Worm (Caenorhabditis elegans): Measurements from ENCODE around the gene M7.8.
A peak's percentile ranks its signal among the peaks of the same experiment; 100 is the strongest.

The M7.8 gene

DNA sequence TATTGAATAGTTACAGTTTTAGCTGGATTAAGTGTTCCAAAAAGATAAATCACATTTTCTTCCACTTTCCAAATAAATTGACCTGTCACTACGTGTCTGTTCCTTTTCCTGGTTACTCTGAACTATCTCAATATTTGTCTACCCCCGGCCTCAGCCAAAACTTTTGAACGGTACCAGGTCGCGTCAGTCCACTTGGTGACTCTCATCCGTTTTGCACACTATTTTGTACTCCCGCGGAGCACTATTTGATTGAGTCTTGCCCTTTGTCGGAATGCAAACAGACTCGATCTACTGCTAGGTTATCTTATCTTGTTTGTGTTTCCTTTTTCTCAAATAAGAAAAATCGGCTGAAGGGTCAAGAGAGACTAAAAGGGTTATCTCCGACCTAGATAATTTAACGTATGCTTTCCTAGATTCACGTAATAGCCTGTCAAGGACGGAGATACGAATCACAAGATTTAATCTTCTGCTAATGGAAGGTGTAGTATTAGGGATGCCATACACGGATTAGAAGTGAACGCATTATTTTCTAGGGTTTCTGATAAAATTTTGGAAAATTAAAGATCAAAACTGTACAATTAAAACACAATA lies 25.2 kb upstream of the M7.8 start:
- TF ChIP-seq ceh-6 (GFP tag; optimal IDR thresholded peaks at IDR 0.05): no peak
- TF ChIP-seq elt-2 (tag; optimal IDR thresholded peaks at IDR 0.05): peak; percentile 15
- no peak for TF ChIP-seq sox-4 (tag; optimal IDR thresholded peaks at IDR 0.05)
- no peak for TF ChIP-seq npax-4 (tag; optimal IDR thresholded peaks at IDR 0.05)
- no peak for TF ChIP-seq K09A11.1 (tag; optimal IDR thresholded peaks at IDR 0.05; ENCODE audit: insufficient read depth)

DNA sequence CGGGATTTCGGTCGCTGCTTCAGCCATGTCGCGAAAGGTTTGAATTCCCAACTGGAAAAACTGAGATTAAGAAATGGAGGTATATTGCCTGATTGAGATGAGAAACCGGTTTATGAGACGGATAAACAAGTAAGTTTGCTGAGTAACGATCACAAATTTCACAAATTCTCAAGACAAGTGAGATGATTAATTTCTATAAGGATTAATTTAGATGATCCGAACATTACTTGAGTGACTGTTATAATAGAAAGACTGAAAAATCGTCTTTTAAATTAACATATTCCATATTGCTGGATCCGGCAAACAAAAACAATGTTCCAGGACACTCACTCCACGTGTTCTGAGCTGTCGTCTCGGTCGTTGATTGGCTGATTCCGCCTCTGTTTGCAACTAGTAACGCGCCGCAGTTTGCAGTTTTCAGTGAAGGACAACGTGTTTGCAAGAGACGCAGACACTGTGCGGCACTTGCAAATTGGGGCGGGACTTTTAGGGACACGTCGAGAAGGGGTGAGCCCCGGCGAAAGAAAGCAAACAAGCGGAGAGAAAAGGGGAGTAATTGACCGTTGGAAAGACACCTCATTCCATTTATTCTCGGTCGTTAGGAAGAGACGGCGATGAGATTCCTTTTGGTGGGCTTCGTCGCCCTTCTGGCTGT lies 24.1 kb upstream of the M7.8 start, which contains the start of the genes imp-2 and enpl-1:
TSS of gene imp-2 (minus strand) at position 51 of the 655 bp plus-strand sequence.
TSS of gene enpl-1 (plus strand) at position 462 of the 655 bp plus-strand sequence.
- TF ChIP-seq zip-5 (tag; optimal IDR thresholded peaks at IDR 0.05) (no peak), pha-4 (tag; optimal IDR thresholded peaks at IDR 0.05) (no peak), K02D7.2 (tag; optimal IDR thresholded peaks at IDR 0.05) (no peak), sox-2 (GFP tag; IDR thresholded peaks at IDR 0.05) (no peak), fax-1 (tag; optimal IDR thresholded peaks at IDR 0.05) (no peak), madf-2 (tag; optimal IDR thresholded peaks at IDR 0.05) (peak; percentile 28), ceh-48 (tag; optimal IDR thresholded peaks at IDR 0.05) (no peak), elt-2 (tag; optimal IDR thresholded peaks at IDR 0.05) (peak; percentile 66), pros-1 (tag; optimal IDR thresholded peaks at IDR 0.05) (peak; percentile 74), ceh-45 (GFP tag; IDR thresholded peaks at IDR 0.05) (no peak), ceh-19 (GFP tag; optimal IDR thresholded peaks at IDR 0.05) (peak; percentile 53), ceh-18 (tag; optimal IDR thresholded peaks at IDR 0.05) (peak; percentile 61), rnt-1 (tag; optimal IDR thresholded peaks at IDR 0.05) (no peak), C08G9.2 (tag; optimal IDR thresholded peaks at IDR 0.05) (peak; percentile 49), fkh-10 (GFP tag; optimal IDR thresholded peaks at IDR 0.05) (no peak), K09A11.1 (tag; optimal IDR thresholded peaks at IDR 0.05; ENCODE audit: insufficient read depth) (peak; percentile 60), ztf-16 (tag; optimal IDR thresholded peaks at IDR 0.05) (peak; percentile 50), pqm-1 (tag; optimal IDR thresholded peaks at IDR 0.05) (peak; percentile 61), ceh-24 (tag; optimal IDR thresholded peaks at IDR 0.05) (no peak), ceh-30 (tag; optimal IDR thresholded peaks at IDR 0.05) (no peak), ceh-31 (tag; optimal IDR thresholded peaks at IDR 0.05) (peak; percentile 91), dve-1 (tag; optimal IDR thresholded peaks at IDR 0.05) (peak; percentile 51), unc-86 (tag; optimal IDR thresholded peaks at IDR 0.05) (no peak), gmeb-2 (tag; optimal IDR thresholded peaks at IDR 0.05) (no peak), unc-42 (tag; optimal IDR thresholded peaks at IDR 0.05) (peak; percentile 83), ceh-2 (tag; optimal IDR thresholded peaks at IDR 0.05) (peak; percentile 50), nhr-232 (tag; optimal IDR thresholded peaks at IDR 0.05) (no peak), hlh-13 (GFP tag; optimal IDR thresholded peaks at IDR 0.05) (no peak), pat-9 (tag; optimal IDR thresholded peaks at IDR 0.05) (no peak), pha-2 (tag; optimal IDR thresholded peaks at IDR 0.05) (no peak), syd-9 (tag; optimal IDR thresholded peaks at IDR 0.05) (peak; percentile 42), npax-4 (tag; optimal IDR thresholded peaks at IDR 0.05) (no peak), ttx-3 (tag; optimal IDR thresholded peaks at IDR 0.05) (peak; percentile 20), hlh-30 (tag; optimal IDR thresholded peaks at IDR 0.05; ENCODE audit: insufficient read depth) (peak; percentile 81), hlh-6 (tag; optimal IDR thresholded peaks at IDR 0.05) (no peak), ceh-14 (tag; optimal IDR thresholded peaks at IDR 0.05) (peak; percentile 46), tbx-2 (tag; optimal IDR thresholded peaks at IDR 0.05) (peak; percentile 93), ref-2 (tag; optimal IDR thresholded peaks at IDR 0.05) (peak; percentile 85), pag-3 (tag; optimal IDR thresholded peaks at IDR 0.05; ENCODE audit: borderline replicate concordance) (no peak), nfya-1 (tag; optimal IDR thresholded peaks at IDR 0.05) (peak; percentile 100), hlh-8 (tag; optimal IDR thresholded peaks at IDR 0.05) (peak; percentile 42), sox-4 (tag; optimal IDR thresholded peaks at IDR 0.05) (peak; percentile 25), odd-2 (tag; optimal IDR thresholded peaks at IDR 0.05) (no peak), pax-1 (tag; optimal IDR thresholded peaks at IDR 0.05) (peak; percentile 51), Y22D7AL.16 (tag; optimal IDR thresholded peaks at IDR 0.05) (no peak), ceh-34 (tag; optimal IDR thresholded peaks at IDR 0.05) (peak; percentile 80), tbx-7 (tag; optimal IDR thresholded peaks at IDR 0.05) (peak; percentile 58)
